Worm (Caenorhabditis elegans): ENCODE results near the gene F26F12.4.

F26F12.4 gene

DNA sequence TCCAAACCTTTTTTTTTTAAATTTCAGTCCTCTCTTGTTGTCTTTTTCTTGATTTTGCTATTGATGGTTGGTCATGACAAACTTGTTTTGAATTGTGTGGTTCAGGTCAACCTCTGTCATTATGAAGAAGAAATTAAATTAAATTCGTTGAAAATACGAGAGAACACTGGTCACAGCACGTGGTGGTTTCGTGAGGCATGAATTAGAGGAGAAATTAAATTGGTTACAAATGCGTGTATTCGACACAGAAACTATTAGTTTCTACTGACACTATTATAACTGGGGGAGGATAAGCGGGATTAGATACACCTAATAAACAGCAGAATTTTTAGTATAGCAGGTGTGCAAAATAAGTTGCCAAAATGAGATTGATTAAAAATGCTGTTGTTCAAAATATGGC is 17.0 kb downstream of the F26F12.4 start:
- TF ChIP-seq elt-4 (tag; optimal IDR thresholded peaks at IDR 0.05) (no peak), unc-42 (tag; optimal IDR thresholded peaks at IDR 0.05) (peak; percentile 68)

DNA sequence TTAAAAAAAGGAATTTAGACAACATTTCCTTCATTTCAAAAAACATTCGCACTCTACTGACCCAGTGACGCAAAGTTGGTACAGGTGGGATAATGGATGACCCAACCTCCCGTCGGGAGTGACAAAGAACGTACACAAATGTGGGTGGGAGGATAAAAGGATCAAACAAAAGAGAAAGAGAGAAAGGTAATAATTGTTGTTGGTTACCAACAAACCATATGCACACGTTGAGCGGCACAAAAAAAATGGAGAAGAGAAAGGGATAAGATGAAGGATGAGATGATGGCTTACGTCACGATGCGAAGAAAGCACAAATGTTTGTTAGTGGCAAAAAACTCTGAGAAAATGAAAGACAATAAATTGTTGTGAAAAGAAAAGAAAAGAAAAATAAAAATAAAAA is 17.5 kb downstream of the F26F12.4 start:
- TF ChIP-seq hlh-13 (GFP tag; optimal IDR thresholded peaks at IDR 0.05) (no peak), sox-2 (GFP tag; IDR thresholded peaks at IDR 0.05) (peak; percentile 26; the same call in 1 of the 2 replicates)

DNA sequence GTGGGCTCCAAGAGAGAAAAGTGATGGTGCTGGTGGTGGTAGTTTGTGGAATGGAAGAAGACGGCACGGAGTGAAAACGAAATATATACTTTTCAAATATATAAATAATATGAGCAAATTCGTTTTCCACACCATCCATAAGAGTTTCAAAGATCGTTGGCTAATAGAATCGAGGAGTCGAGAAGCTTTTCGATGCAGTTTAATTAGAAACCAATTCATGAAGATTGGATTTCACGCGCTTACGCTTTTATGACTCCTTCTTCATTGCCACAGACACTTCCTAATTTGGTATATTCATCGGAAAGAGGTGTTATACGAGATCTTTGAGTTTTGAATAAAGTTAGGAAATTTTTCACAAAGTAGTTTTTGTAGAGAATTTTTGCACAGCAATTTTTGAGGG is 18.5 kb downstream of the F26F12.4 start:
- TF ChIP-seq lim-6 (tag; optimal IDR thresholded peaks at IDR 0.05) (no peak), Y22D7AL.16 (tag; optimal IDR thresholded peaks at IDR 0.05) (no peak), hlh-13 (GFP tag; optimal IDR thresholded peaks at IDR 0.05) (no peak), pax-1 (tag; optimal IDR thresholded peaks at IDR 0.05) (no peak), sox-4 (tag; optimal IDR thresholded peaks at IDR 0.05) (no peak), ceh-31 (tag; optimal IDR thresholded peaks at IDR 0.05) (no peak), hlh-15 (tag; optimal IDR thresholded peaks at IDR 0.05) (no peak), K02D7.2 (tag; optimal IDR thresholded peaks at IDR 0.05) (no peak), unc-3 (GFP tag; conservative IDR thresholded peaks at IDR 0.05) (no peak), unc-3 (tag; optimal IDR thresholded peaks at IDR 0.05) (no peak), tbx-7 (tag; optimal IDR thresholded peaks at IDR 0.05) (no peak), ceh-30 (tag; optimal IDR thresholded peaks at IDR 0.05) (no peak), unc-55 (GFP tag; optimal IDR thresholded peaks at IDR 0.05) (no peak), odd-2 (tag; optimal IDR thresholded peaks at IDR 0.05) (no peak), unc-42 (tag; optimal IDR thresholded peaks at IDR 0.05) (no peak), dve-1 (tag; optimal IDR thresholded peaks at IDR 0.05) (no peak), nhr-232 (tag; optimal IDR thresholded peaks at IDR 0.05) (no peak), hlh-8 (tag; optimal IDR thresholded peaks at IDR 0.05) (no peak), fkh-10 (GFP tag; optimal IDR thresholded peaks at IDR 0.05) (no peak), ahr-1 (tag; optimal IDR thresholded peaks at IDR 0.05) (no peak), dmd-4 (tag; optimal IDR thresholded peaks at IDR 0.05; ENCODE audit: borderline replicate concordance) (no peak)

DNA sequence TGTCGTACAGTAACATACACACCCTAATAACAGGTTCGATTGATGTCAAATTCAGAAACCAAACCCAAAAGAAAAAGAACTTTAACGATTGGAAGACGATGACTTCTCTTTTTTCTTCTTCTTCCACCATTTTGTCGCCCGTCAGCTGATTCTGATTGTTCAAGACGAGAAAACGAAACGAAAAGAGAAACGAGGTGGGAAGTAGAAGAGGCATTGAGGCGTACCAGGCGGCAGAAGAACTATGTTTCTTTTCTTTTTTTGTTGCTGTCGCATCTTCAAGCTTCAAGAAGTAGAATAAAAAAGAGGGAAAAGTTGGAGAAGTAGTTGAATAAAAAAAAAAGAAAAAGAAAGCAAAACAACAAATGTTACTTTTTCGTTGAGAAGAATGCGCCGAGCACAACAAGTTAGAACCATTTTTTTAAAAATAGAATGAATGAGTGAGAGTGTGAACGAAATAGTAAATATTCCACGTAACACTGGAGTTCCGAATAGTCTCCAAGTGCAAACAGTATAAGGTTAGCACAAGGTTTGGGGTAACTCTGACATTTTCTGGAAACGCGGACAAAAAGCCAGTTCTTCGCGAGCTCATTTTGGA is 21.0 kb downstream of the F26F12.4 start:
- no peak for TF ChIP-seq ama-1 (optimal IDR thresholded peaks at IDR 0.05)
- no peak for TF ChIP-seq T23F11.4 (GFP tag; optimal IDR thresholded peaks at IDR 0.05)
- no peak for TF ChIP-seq eyg-1 (tag; optimal IDR thresholded peaks at IDR 0.05)
- no peak for TF ChIP-seq fkh-10 (GFP tag; optimal IDR thresholded peaks at IDR 0.05)
- TF ChIP-seq npax-4 (tag; optimal IDR thresholded peaks at IDR 0.05), result no peak
- no peak for TF ChIP-seq Y22D7AL.16 (tag; optimal IDR thresholded peaks at IDR 0.05)
- no peak for TF ChIP-seq fkh-6 (tag; optimal IDR thresholded peaks at IDR 0.05)
- no peak for TF ChIP-seq K02D7.2 (tag; optimal IDR thresholded peaks at IDR 0.05)
- TF ChIP-seq ets-4 (tag; optimal IDR thresholded peaks at IDR 0.05), result no peak
- no peak for TF ChIP-seq ceh-18 (tag; optimal IDR thresholded peaks at IDR 0.05)
- TF ChIP-seq ceh-30 (tag; optimal IDR thresholded peaks at IDR 0.05), result no peak
- TF ChIP-seq pag-3 (tag; optimal IDR thresholded peaks at IDR 0.05; ENCODE audit: borderline replicate concordance), result no peak
- TF ChIP-seq zip-5 (tag; optimal IDR thresholded peaks at IDR 0.05), result no peak
- no peak for TF ChIP-seq madf-2 (tag; optimal IDR thresholded peaks at IDR 0.05)

DNA sequence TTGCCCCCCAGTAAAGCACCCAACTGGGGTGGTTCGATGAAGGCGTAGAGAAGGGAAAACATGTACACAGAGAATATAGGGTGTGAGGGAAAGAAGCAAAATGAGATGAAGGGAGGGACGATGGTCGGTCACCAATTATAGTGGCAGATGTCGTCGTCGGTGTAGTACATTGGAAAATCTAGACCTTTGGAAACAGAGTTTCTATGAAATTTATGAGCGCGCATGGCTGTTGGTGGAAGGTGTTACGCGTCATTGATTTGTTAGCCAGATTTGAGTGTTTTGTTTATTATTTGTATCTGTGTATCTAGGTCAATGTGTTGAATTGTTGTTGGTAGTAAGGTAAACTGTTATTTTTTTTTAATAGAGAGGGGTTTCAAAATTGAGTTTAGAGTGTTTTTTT is 22.4 kb downstream of the F26F12.4 start:
- TF ChIP-seq Y22D7AL.16 (tag; optimal IDR thresholded peaks at IDR 0.05) (no peak), ceh-34 (tag; optimal IDR thresholded peaks at IDR 0.05) (peak; percentile 1), fkh-6 (tag; optimal IDR thresholded peaks at IDR 0.05) (peak; percentile 2), ceh-9 (tag; optimal IDR thresholded peaks at IDR 0.05) (no peak), ceh-45 (GFP tag; IDR thresholded peaks at IDR 0.05) (no peak), zip-5 (tag; optimal IDR thresholded peaks at IDR 0.05) (no peak), sox-2 (GFP tag; IDR thresholded peaks at IDR 0.05) (no peak), ama-1 (optimal IDR thresholded peaks at IDR 0.05) (no peak), unc-42 (tag; optimal IDR thresholded peaks at IDR 0.05) (peak; percentile 30), nhr-232 (tag; optimal IDR thresholded peaks at IDR 0.05) (no peak), T23F11.4 (GFP tag; optimal IDR thresholded peaks at IDR 0.05) (no peak), madf-2 (tag; optimal IDR thresholded peaks at IDR 0.05) (no peak), hlh-30 (tag; optimal IDR thresholded peaks at IDR 0.05; ENCODE audit: insufficient read depth) (no peak), ref-2 (tag; optimal IDR thresholded peaks at IDR 0.05) (peak; percentile 2), eyg-1 (tag; optimal IDR thresholded peaks at IDR 0.05) (no peak), hlh-15 (tag; optimal IDR thresholded peaks at IDR 0.05) (no peak), tbx-2 (tag; optimal IDR thresholded peaks at IDR 0.05) (peak; percentile 17), unc-55 (GFP tag; optimal IDR thresholded peaks at IDR 0.05) (no peak), tbx-7 (tag; optimal IDR thresholded peaks at IDR 0.05) (no peak), ceh-22 (tag; optimal IDR thresholded peaks at IDR 0.05) (no peak), K09A11.1 (tag; optimal IDR thresholded peaks at IDR 0.05; ENCODE audit: insufficient read depth) (no peak), gmeb-2 (tag; optimal IDR thresholded peaks at IDR 0.05) (no peak), ztf-16 (tag; optimal IDR thresholded peaks at IDR 0.05) (no peak), unc-86 (tag; optimal IDR thresholded peaks at IDR 0.05) (no peak), ahr-1 (tag; optimal IDR thresholded peaks at IDR 0.05) (no peak), hlh-13 (GFP tag; optimal IDR thresholded peaks at IDR 0.05) (no peak)

Data from whole organism, late embryonic.